Worm (Caenorhabditis elegans): ENCODE measurements around the gene mig-5.

The mig-5 gene

DNA sequence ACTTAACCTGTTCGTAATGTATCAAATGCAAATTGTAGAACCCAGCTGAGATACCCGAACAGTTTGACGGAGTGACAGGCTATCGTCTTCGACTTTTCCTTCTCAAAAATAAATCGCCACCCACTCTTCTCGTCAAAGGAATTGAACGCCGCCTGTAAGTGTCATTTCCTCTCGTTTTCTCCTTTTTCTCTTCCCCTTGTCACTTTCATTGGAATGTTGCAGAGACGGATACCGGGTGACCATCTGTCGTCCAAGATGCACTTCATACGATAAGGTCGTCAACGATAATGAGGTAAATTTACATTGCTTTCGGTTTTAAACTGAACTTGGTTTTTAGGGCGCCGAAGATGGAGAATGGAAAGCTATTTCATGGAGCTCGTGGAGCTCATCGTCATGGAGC lies 15.0 kb upstream of the mig-5 start:
- TF ChIP-seq T23F11.4 (GFP tag; optimal IDR thresholded peaks at IDR 0.05) = no peak
- no peak for TF ChIP-seq ztf-16 (tag; optimal IDR thresholded peaks at IDR 0.05)
- TF ChIP-seq syd-9 (tag; optimal IDR thresholded peaks at IDR 0.05) = no peak
- TF ChIP-seq unc-55 (GFP tag; optimal IDR thresholded peaks at IDR 0.05) = peak; percentile 9
- no peak for TF ChIP-seq npax-4 (tag; optimal IDR thresholded peaks at IDR 0.05)
- no peak for TF ChIP-seq ttx-3 (tag; optimal IDR thresholded peaks at IDR 0.05)

DNA sequence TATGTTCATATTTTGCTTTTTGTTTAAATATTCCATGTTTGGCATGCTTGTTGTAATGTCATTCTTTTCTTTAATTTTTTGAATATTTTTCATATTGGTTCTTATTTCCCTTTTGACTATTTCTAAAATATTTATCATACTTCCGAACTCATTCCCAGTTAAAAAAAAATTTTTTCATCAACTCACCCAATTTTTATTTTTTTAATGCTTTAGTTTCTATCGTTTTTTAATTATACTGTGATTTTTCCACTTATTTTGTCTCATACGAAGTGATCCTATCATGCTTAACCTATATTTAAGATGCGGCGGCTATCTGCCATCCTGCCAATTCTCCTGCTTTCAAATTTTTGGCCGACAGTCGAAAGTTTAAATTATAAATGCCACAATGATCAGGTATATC lies 13.7 kb upstream of the mig-5 start, which contains the start of gene qua-1:
Gene qua-1, plus strand, starts transcription at position 301 of the 400 bp plus-strand sequence.
- no peak for TF ChIP-seq lim-6 (tag; optimal IDR thresholded peaks at IDR 0.05)
- no peak for TF ChIP-seq ceh-18 (tag; optimal IDR thresholded peaks at IDR 0.05)
- no peak for TF ChIP-seq K09A11.1 (tag; optimal IDR thresholded peaks at IDR 0.05; ENCODE audit: insufficient read depth)
- no peak for TF ChIP-seq rnt-1 (tag; optimal IDR thresholded peaks at IDR 0.05)

DNA sequence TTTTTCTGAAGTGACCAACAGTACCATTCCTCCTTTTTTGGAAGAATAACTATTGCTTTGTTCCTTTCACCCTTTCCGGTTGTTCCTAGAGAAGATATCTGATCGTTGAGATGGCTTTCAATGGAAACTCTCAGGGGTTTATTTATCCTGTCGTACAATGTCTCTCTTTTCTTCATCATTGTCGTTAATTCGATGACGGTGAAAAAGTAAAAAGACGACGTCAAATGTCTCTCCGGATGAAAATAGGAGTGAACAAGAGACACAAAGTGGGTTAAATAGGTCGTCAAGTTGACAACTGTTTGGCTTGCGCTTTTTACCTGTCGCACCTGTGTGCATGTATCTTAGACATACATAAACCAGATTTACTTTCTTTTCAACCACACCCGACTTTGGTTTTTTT lies 9.1 kb upstream of the mig-5 start:
- TF ChIP-seq pax-1 (tag; optimal IDR thresholded peaks at IDR 0.05) (no peak), C08G9.2 (tag; optimal IDR thresholded peaks at IDR 0.05) (no peak), pat-9 (tag; optimal IDR thresholded peaks at IDR 0.05) (no peak), ceh-45 (GFP tag; IDR thresholded peaks at IDR 0.05) (no peak), ceh-14 (tag; optimal IDR thresholded peaks at IDR 0.05) (no peak), dmd-4 (tag; optimal IDR thresholded peaks at IDR 0.05; ENCODE audit: borderline replicate concordance) (no peak), hlh-8 (tag; optimal IDR thresholded peaks at IDR 0.05) (no peak), fkh-10 (GFP tag; optimal IDR thresholded peaks at IDR 0.05) (no peak), unc-3 (GFP tag; conservative IDR thresholded peaks at IDR 0.05) (no peak), unc-3 (tag; optimal IDR thresholded peaks at IDR 0.05) (no peak)

DNA sequence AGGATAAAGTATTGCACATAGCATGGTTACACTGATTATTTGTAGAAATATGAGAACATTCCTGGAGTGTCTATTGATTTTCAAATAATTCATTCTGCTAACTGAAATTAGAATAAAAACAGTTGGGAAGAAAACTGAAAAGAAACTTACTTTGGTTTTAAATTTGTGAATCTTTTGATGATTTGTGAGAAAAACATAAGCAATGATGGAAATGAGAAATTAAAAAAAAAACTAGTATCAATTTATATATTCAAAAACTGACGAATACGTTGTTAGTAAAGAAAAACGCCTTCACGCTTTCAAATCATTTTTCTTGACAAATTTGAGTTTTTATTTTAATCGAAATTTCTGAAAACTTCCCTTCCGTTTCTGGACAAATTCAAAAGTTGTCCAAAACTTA lies 8.3 kb upstream of the mig-5 start, which contains the start of gene T05C12.9:
Gene T05C12.9, minus strand, starts transcription at position 101 of the 400 bp plus-strand sequence.
- TF ChIP-seq ceh-2 (tag; optimal IDR thresholded peaks at IDR 0.05) (no peak), ceh-34 (tag; optimal IDR thresholded peaks at IDR 0.05) (no peak), nhr-232 (tag; optimal IDR thresholded peaks at IDR 0.05) (no peak), dmd-4 (tag; optimal IDR thresholded peaks at IDR 0.05; ENCODE audit: borderline replicate concordance) (no peak), tbx-7 (tag; optimal IDR thresholded peaks at IDR 0.05) (no peak), sox-2 (GFP tag; IDR thresholded peaks at IDR 0.05) (no peak), ceh-31 (tag; optimal IDR thresholded peaks at IDR 0.05) (no peak), ceh-22 (tag; optimal IDR thresholded peaks at IDR 0.05) (no peak), ceh-48 (tag; optimal IDR thresholded peaks at IDR 0.05) (no peak), che-1 (tag; optimal IDR thresholded peaks at IDR 0.05) (no peak), ceh-9 (tag; optimal IDR thresholded peaks at IDR 0.05) (no peak), hlh-13 (GFP tag; optimal IDR thresholded peaks at IDR 0.05) (no peak), fax-1 (tag; optimal IDR thresholded peaks at IDR 0.05) (no peak), unc-42 (tag; optimal IDR thresholded peaks at IDR 0.05) (no peak), gmeb-2 (tag; optimal IDR thresholded peaks at IDR 0.05) (no peak), C38D4.7 (GFP tag; optimal IDR thresholded peaks at IDR 0.05) (no peak), fkh-10 (GFP tag; optimal IDR thresholded peaks at IDR 0.05) (no peak), ceh-45 (GFP tag; IDR thresholded peaks at IDR 0.05) (no peak)

DNA sequence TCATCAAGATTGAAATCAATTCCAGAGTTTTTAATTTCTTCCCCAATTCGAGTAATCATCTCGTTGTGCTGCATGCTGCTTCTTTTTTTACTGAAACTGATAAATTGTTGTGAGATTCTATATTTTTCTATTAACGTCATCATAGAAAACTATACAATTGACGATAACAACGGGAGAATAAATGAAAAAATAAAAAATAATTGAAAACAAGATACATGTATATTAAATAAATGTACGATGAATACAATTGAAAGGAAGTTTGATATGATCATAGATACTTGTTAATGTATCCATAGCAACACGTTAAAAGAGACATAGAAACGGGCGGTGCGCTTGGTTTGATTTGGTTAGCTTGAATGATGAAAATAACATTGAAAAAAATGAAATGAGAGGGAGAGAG lies 5.6 kb upstream of the mig-5 start, which contains the start of gene T05C12.8:
Gene T05C12.8, minus strand, starts transcription at position 101 of the 400 bp plus-strand sequence.
- TF ChIP-seq tbx-7 (tag; optimal IDR thresholded peaks at IDR 0.05) (no peak), elt-4 (tag; optimal IDR thresholded peaks at IDR 0.05) (no peak), pros-1 (tag; optimal IDR thresholded peaks at IDR 0.05) (no peak), ceh-18 (tag; optimal IDR thresholded peaks at IDR 0.05) (no peak), ceh-45 (GFP tag; IDR thresholded peaks at IDR 0.05) (no peak), pax-1 (tag; optimal IDR thresholded peaks at IDR 0.05) (no peak), ceh-2 (tag; optimal IDR thresholded peaks at IDR 0.05) (no peak), pat-9 (tag; optimal IDR thresholded peaks at IDR 0.05) (no peak), pqm-1 (tag; optimal IDR thresholded peaks at IDR 0.05) (no peak), rnt-1 (tag; optimal IDR thresholded peaks at IDR 0.05) (no peak)
